Fruit fly (Drosophila melanogaster): Measurements from ENCODE around the gene ND-20.
A peak's percentile ranks its signal among the peaks of the same experiment; 100 is the strongest.

The ND-20 gene

DNA sequence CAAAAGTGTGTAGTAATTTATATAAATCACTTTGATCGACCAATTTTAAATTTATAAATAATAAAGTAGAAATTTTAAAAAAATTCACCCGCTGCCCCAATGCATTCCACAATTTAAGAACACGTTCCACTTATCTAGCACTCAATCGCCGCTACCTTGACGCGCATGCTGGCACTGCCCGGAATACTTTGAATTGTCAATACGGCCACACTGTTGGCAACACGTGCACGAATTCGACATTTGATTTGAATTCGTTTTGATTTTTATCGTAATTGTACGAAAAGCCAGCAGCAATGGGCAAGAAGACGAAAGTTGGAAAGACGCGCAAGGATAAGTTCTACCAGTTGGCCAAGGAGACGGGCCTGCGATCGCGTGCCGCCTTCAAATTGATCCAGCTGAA is 10.2 kb upstream of the ND-20 start, which contains the start of gene CG8939 (continued):
- TF ChIP-seq ham (GFP tag; IDR thresholded peaks at IDR 0.05) (no peak), lilli (GFP tag; optimal IDR thresholded peaks at IDR 0.05) (no peak), nom (GFP tag; optimal IDR thresholded peaks at IDR 0.05) (no peak), ewg (GFP tag; optimal IDR thresholded peaks at IDR 0.05) (no peak), CG14710 (tag; optimal IDR thresholded peaks at IDR 0.05) (peak; percentile 33), Adf1 (GFP tag; IDR thresholded peaks at IDR 0.05) (no peak), CG3838 (GFP tag; optimal IDR thresholded peaks at IDR 0.05) (no peak), Taf1 (GFP tag; IDR thresholded peaks at IDR 0.05) (no peak), seq (GFP tag; IDR thresholded peaks at IDR 0.05) (no peak), sima (GFP tag; optimal IDR thresholded peaks at IDR 0.05) (no peak), pho (GFP tag; optimal IDR thresholded peaks at IDR 0.05) (no peak), Nf-YC (tag; optimal IDR thresholded peaks at IDR 0.05) (no peak), abd-A (tag; optimal IDR thresholded peaks at IDR 0.05) (no peak), tgo (GFP tag; IDR thresholded peaks at IDR 0.05) (no peak), sens-2 (GFP tag; IDR thresholded peaks at IDR 0.05) (no peak), Dref (GFP tag; IDR thresholded peaks at IDR 0.05) (peak; percentile 15; the same call in 1 of the 2 replicates), wor (GFP tag; IDR thresholded peaks at IDR 0.05) (no peak), CG33213 (GFP tag; optimal IDR thresholded peaks at IDR 0.05) (no peak), CG30403 (GFP tag; optimal IDR thresholded peaks at IDR 0.05) (no peak), CG30020 (tag; optimal IDR thresholded peaks at IDR 0.05) (peak; percentile 87), Tbp (GFP tag; optimal IDR thresholded peaks at IDR 0.05) (peak; percentile 77), CG4404 (GFP tag; IDR thresholded peaks at IDR 0.05) (no peak), BEAF-32 (GFP tag; optimal IDR thresholded peaks at IDR 0.05) (peak; percentile 37), Mes4 (GFP tag; optimal IDR thresholded peaks at IDR 0.05) (no peak), CG16813 (GFP tag; IDR thresholded peaks at IDR 0.05; ENCODE audit: partially characterized antibody) (no peak), sob (GFP tag; IDR thresholded peaks at IDR 0.05) (no peak), CG7928 (GFP tag; optimal IDR thresholded peaks at IDR 0.05) (no peak), CG18764 (GFP tag; optimal IDR thresholded peaks at IDR 0.05) (no peak), CHES-1-like (GFP tag; optimal IDR thresholded peaks at IDR 0.05) (no peak), CG10267 (tag; optimal IDR thresholded peaks at IDR 0.05) (peak; percentile 13), bab2 (GFP tag; optimal IDR thresholded peaks at IDR 0.05) (no peak), CG12155 (GFP tag; optimal IDR thresholded peaks at IDR 0.05) (no peak), CG17829 (tag; optimal IDR thresholded peaks at IDR 0.05) (peak; percentile 7), Kr (GFP tag; optimal IDR thresholded peaks at IDR 0.05) (no peak), HLHmδ (GFP tag; optimal IDR thresholded peaks at IDR 0.05) (no peak), Scr (GFP tag; IDR thresholded peaks at IDR 0.05; ENCODE audit: partially characterized antibody) (peak; percentile 46), sc (optimal IDR thresholded peaks at IDR 0.05) (no peak), sc (GFP tag; optimal IDR thresholded peaks at IDR 0.05) (no peak), Sin3A (optimal IDR thresholded peaks at IDR 0.05) (peak; percentile 20), Max (GFP tag; optimal IDR thresholded peaks at IDR 0.05) (peak; percentile 90), Doc3 (GFP tag; IDR thresholded peaks at IDR 0.05; ENCODE audit: partially characterized antibody) (no peak), aop (GFP tag; IDR thresholded peaks at IDR 0.05) (no peak), run (tag; optimal IDR thresholded peaks at IDR 0.05) (no peak), vnd (GFP tag; IDR thresholded peaks at IDR 0.05; ENCODE audit: partially characterized antibody) (no peak), NK7.1 (GFP tag; optimal IDR thresholded peaks at IDR 0.05) (no peak), peb (GFP tag; IDR thresholded peaks at IDR 0.05) (no peak), tll (GFP tag; optimal IDR thresholded peaks at IDR 0.05) (no peak), zfh1 (GFP tag; IDR thresholded peaks at IDR 0.05) (no peak), CG12942 (GFP tag; optimal IDR thresholded peaks at IDR 0.05) (no peak), Dip2 (GFP tag; IDR thresholded peaks at IDR 0.05) (no peak), CG17186 (GFP tag; optimal IDR thresholded peaks at IDR 0.05) (peak; percentile 82), nmo (GFP tag; optimal IDR thresholded peaks at IDR 0.05) (no peak), CG6689 (GFP tag; IDR thresholded peaks at IDR 0.05) (no peak)

Measured in whole organism, embryonic.